Fruit fly (Drosophila melanogaster) whole organism, pupa: ENCODE results near the gene beta'COP.

Experiments used
- CG10348 ChIP-seq: fragments of 200-800 bp; sonication (Bioruptor generic); IDR thresholded peaks from 2 replicates; pipeline ENCODE4 v1.3.6; 2022; ENCODE audit warnings: missing biosample characterization, missing genetic modification characterization
- CG12605 ChIP-seq: fragments of 200-800 bp; sonication (Bioruptor generic); IDR thresholded peaks from 2 replicates; pipeline ENCODE4 v1.3.6; 2022; ENCODE audit warnings: missing biosample characterization, missing genetic modification characterization
- CG13204 ChIP-seq: fragments of 200-800 bp; sonication (Bioruptor generic); optimal IDR thresholded peaks from 2 replicates; lab custom pipeline; 2018; ENCODE audit warnings: missing biosample characterization, mild to moderate bottlenecking, missing genetic modification characterization, moderate library complexity
- CG14655 ChIP-seq: fragments of 200-800 bp; sonication (Bioruptor generic); optimal IDR thresholded peaks from 3 replicates; lab custom pipeline; 2017; ENCODE audit warnings: mild to moderate bottlenecking, missing biosample characterization, missing genetic modification reagents, missing genetic modification characterization
- CG15710 ChIP-seq: fragments of 200-800 bp; sonication (Bioruptor generic); optimal IDR thresholded peaks from 2 replicates; lab custom pipeline; 2018; ENCODE audit warnings: missing biosample characterization, mild to moderate bottlenecking, missing genetic modification characterization, moderate library complexity
- CG17806 ChIP-seq: fragments of 200-800 bp; sonication (Bioruptor generic); optimal IDR thresholded peaks from 2 replicates; lab custom pipeline; 2018; ENCODE audit warnings: missing biosample characterization, mild to moderate bottlenecking, missing genetic modification characterization, moderate library complexity
- CG32121 ChIP-seq: fragments of 200-800 bp; sonication (Bioruptor generic); IDR thresholded peaks from 2 replicates; pipeline ENCODE4 v1.3.6; 2022; ENCODE audit warnings: missing biosample characterization, missing genetic modification characterization
- CG34367 ChIP-seq: fragments of 200-800 bp; sonication (Bioruptor generic); optimal IDR thresholded peaks from 2 replicates; lab custom pipeline; 2018; ENCODE audit warnings: missing biosample characterization, mild to moderate bottlenecking, missing genetic modification characterization
- CG4496 ChIP-seq: fragments of 200-800 bp; sonication (Bioruptor generic); IDR thresholded peaks from 3 replicates; pipeline ENCODE4 v1.3.6; 2022; ENCODE audit warnings: missing biosample characterization, missing genetic modification characterization
- CG8159 ChIP-seq: fragments of 200-800 bp; sonication (Bioruptor generic); optimal IDR thresholded peaks from 3 replicates; lab custom pipeline; 2018; ENCODE audit warnings: missing biosample characterization, mild to moderate bottlenecking, missing genetic modification characterization, moderate library complexity
- CG8301 ChIP-seq: fragments of 200-800 bp; sonication (Bioruptor generic); optimal IDR thresholded peaks from 2 replicates; lab custom pipeline; 2018; ENCODE audit warnings: missing biosample characterization, mild to moderate bottlenecking, missing genetic modification characterization
- CG9948 ChIP-seq: fragments of 200-800 bp; sonication (Bioruptor generic); optimal IDR thresholded peaks from 2 replicates; lab custom pipeline; 2018; ENCODE audit warnings: missing biosample characterization, mild to moderate bottlenecking, missing genetic modification characterization, moderate library complexity
- D1 ChIP-seq: fragments of 200-800 bp; sonication (Bioruptor generic); optimal IDR thresholded peaks from 2 replicates; lab custom pipeline; 2018; ENCODE audit warnings: missing biosample characterization, mild to moderate bottlenecking, missing genetic modification characterization, moderate library complexity
- EcR ChIP-seq: fragments of 200-800 bp; sonication (Bioruptor generic); optimal IDR thresholded peaks from 3 replicates; lab custom pipeline; 2019; ENCODE audit warnings: missing biosample characterization, missing genetic modification characterization, mild to moderate bottlenecking, moderate library complexity, missing genetic modification reagents
- Ets98B ChIP-seq: fragments of 200-800 bp; sonication (Bioruptor generic); IDR thresholded peaks from 2 replicates; pipeline ENCODE4 v1.3.6; 2022; ENCODE audit warnings: missing biosample characterization, missing genetic modification characterization
- Pif1A ChIP-seq: fragments of 200-800 bp; sonication (Bioruptor generic); optimal IDR thresholded peaks from 3 replicates; lab custom pipeline; 2016; ENCODE audit warnings: missing biosample characterization, missing genetic modification characterization
- Pif1B ChIP-seq: fragments of 200-800 bp; sonication (Bioruptor generic); optimal IDR thresholded peaks from 3 replicates; lab custom pipeline; 2016; ENCODE audit warnings: missing biosample characterization, missing genetic modification characterization
- Snoo ChIP-seq: fragments of 200-800 bp; sonication (Bioruptor generic); optimal IDR thresholded peaks from 3 replicates; lab custom pipeline; 2017; ENCODE audit warnings: missing biosample characterization, mild to moderate bottlenecking, missing genetic modification characterization, inconsistent platforms
- fd96Ca ChIP-seq: fragments of 200-800 bp; sonication (Bioruptor generic); IDR thresholded peaks from 3 replicates; pipeline ENCODE4 v1.3.6; 2022; ENCODE audit warnings: missing biosample characterization, missing genetic modification characterization
- gl ChIP-seq: fragments of 200-800 bp; sonication (Bioruptor generic); optimal IDR thresholded peaks from 2 replicates; lab custom pipeline; 2018; ENCODE audit warnings: missing biosample characterization, mild to moderate bottlenecking, missing genetic modification characterization
- rn ChIP-seq: fragments of 200-800 bp; sonication (Bioruptor generic); IDR thresholded peaks from 2 replicates; pipeline ENCODE4 v1.3.6; 2022; ENCODE audit warnings: missing biosample characterization, missing genetic modification characterization

Gene beta'COP

DNA sequence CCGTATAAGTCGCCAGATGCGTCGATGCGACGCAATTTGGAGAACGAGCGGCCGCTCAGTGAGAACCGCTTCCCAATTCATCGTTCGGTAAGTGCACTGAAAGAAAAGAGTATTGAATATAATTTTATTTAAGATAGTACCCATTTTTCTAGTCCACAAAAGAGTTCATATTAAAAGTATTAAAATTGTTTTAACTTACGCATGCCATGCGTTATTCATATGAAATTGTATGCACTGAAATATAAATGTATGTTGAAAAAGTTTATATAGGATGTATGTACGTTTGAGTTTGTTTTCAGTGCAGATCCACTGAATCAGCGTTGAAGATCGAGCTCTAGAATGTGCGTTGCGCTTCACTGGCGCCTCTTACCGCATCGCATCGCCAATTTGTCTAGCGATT lies 20.9 kb downstream of the beta'COP start:
- 0 out of 3 replicates have a peak, but pooled peaks have one; percentile 29 for TF ChIP-seq CG4496 (GFP tag; lab: Robert Waterston, UW)
- TF ChIP-seq CG8301 (tag; lab: Kevin White, UChicago) = peak; percentile 35
- peak; percentile 27 for TF ChIP-seq Pif1A (GFP tag; lab: Kevin White, UChicago)
- TF ChIP-seq fd96Ca (GFP tag; lab: Robert Waterston, UW) = no peak
- peak; percentile 41 for TF ChIP-seq CG14655 (GFP tag; lab: Kevin White, UChicago)
- no peak for TF ChIP-seq Pif1B (GFP tag; lab: Kevin White, UChicago)
- TF ChIP-seq CG9948 (tag; lab: Kevin White, UChicago) = peak; percentile 2
- TF ChIP-seq CG32121 = 0 out of 2 replicates have a peak, but pooled peaks have one; percentile 26

DNA sequence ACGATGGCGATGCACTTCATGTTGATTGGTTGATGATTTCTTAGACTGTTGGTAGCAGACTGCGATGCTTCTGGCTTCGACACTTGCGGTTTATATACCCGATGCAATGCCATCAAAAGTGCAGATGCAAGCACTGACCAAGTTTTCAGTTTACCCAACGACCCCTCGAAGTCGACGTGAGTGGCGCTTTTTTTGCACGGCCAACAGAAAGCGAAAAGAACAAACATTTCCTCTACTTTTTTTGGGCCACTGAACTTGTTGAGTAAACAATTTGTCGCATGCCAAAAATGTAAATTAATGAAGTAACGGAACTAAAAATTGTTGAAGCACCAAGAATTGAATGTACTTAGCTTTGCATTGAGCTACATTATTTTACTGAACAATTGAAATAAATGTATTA lies 32.9 kb downstream of the beta'COP start, which contains the start of gene Vm34Ca:
Gene Vm34Ca (minus strand): TSS at position 66 of the 400 bp plus-strand sequence.
- TF ChIP-seq CG34367 (no peak), CG10348 (no peak), D1 (no peak)

DNA sequence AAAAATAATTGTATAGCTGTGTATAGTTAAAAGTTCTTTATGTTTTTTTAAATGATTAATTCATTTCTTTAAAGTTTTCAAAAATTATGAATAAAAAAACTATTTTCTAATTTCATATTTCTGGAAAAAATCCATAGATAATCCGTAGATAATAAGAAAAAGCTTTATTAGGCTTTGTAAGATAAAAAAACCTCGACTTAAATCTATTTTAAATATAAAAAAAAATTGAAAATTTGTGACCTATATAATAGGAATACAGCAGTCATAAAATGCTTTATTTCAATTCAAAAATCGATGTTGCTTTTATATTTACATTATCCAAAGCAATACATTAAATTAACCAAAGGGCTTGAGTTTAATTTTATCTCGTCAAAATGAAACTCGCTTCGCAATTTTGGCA lies 33.5 kb downstream of the beta'COP start, which contains the start of gene Flad2:
Gene Flad2 (plus strand): TSS at position 301 of the 400 bp plus-strand sequence.
- no peak for TF ChIP-seq CG34367
- TF ChIP-seq Snoo (tag; lab: Kevin White, UChicago) = no peak
- TF ChIP-seq CG13204 (GFP tag; lab: Kevin White, UChicago) = no peak
- TF ChIP-seq CG8159 = no peak
- TF ChIP-seq CG15710 (tag; lab: Kevin White, UChicago) = no peak
- TF ChIP-seq CG10348 = no peak
- no peak for TF ChIP-seq rn (GFP tag; lab: Robert Waterston, UW)
- no peak for TF ChIP-seq CG17806
- no peak for TF ChIP-seq Ets98B (GFP tag; lab: Robert Waterston, UW)
- TF ChIP-seq D1 = no peak
- TF ChIP-seq fd96Ca (GFP tag; lab: Robert Waterston, UW) = no peak
- no peak for TF ChIP-seq CG4496 (GFP tag; lab: Robert Waterston, UW)
- TF ChIP-seq CG8301 (tag; lab: Kevin White, UChicago) = no peak
- no peak for TF ChIP-seq Pif1A (GFP tag; lab: Kevin White, UChicago)
- TF ChIP-seq CG14655 (GFP tag; lab: Kevin White, UChicago) = no peak
- TF ChIP-seq CG9948 (tag; lab: Kevin White, UChicago) = no peak
- TF ChIP-seq EcR (GFP tag; lab: Kevin White, UChicago) = no peak

DNA sequence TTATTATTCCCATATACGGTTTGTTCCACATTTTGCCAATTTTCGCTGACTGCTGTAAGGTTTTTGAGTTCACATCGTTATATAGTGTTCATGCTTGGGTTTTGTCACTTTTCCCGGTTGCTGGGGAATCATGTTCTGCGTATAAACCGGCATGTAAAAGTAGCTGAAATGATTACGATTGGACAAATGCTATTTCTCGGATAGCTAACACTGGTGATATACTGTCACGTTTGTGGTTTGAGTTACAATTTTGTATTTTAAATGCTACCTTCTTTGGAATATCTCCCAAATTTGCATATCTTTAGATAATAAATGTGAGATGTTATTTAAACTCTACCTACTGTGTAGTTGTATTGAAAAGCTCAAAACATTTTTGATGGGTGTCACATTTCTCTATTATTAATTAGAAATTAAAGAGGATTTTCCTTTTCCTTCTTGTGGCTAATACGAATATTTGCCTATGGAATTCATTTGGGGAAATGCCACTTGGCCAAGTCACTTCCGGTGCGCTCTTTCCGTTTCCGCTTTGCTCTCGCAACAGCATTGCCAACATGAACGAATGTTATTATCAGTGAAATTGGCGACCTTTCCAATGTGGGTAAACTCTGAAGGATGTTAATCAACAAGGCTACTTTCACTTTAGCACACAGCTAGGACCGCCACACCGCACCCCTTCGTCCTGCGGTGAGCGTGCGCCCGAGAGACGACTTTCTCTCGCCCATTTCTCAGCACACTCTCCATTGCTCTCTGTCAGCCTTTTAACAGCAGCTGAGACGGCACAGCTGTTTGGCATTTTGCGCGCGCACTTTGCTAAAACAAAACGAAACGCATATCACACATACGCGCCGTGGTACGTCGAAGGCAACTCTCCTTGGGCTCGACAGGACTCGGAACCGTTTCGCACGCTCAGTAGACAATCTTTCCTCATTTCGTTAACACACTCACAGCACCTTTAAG lies 36.1 kb downstream of the beta'COP start, which contains the start of the genes CG16956, CG42784 and CG43850:
Gene CG16956 (minus strand): TSS at position 51 of the 957 bp plus-strand sequence.
Gene CG42784 (plus strand): TSS at position 907 of the 957 bp plus-strand sequence.
Gene CG43850 (plus strand): TSS at position 907 of the 957 bp plus-strand sequence.
- 0 out of 3 replicates have a peak, but pooled peaks have one; percentile 13 for TF ChIP-seq CG4496 (GFP tag; lab: Robert Waterston, UW)
- TF ChIP-seq CG12605 = 0 out of 2 replicates have a peak, but pooled peaks have one; percentile 12
- TF ChIP-seq CG14655 (GFP tag; lab: Kevin White, UChicago) = peak; percentile 10
- no peak for TF ChIP-seq rn (GFP tag; lab: Robert Waterston, UW)
- TF ChIP-seq CG10348 = no peak
- no peak for TF ChIP-seq Pif1B (GFP tag; lab: Kevin White, UChicago)
- TF ChIP-seq gl (tag; lab: Kevin White, UChicago) = no peak
- TF ChIP-seq fd96Ca (GFP tag; lab: Robert Waterston, UW) = no peak
- TF ChIP-seq Snoo (tag; lab: Kevin White, UChicago) = no peak
- TF ChIP-seq CG15710 (tag; lab: Kevin White, UChicago) = no peak
- peak; percentile 28 for TF ChIP-seq Pif1A (GFP tag; lab: Kevin White, UChicago)
- no peak for TF ChIP-seq D1
- TF ChIP-seq CG17806 = no peak
- TF ChIP-seq, all 21 proteins: peak for 4

DNA sequence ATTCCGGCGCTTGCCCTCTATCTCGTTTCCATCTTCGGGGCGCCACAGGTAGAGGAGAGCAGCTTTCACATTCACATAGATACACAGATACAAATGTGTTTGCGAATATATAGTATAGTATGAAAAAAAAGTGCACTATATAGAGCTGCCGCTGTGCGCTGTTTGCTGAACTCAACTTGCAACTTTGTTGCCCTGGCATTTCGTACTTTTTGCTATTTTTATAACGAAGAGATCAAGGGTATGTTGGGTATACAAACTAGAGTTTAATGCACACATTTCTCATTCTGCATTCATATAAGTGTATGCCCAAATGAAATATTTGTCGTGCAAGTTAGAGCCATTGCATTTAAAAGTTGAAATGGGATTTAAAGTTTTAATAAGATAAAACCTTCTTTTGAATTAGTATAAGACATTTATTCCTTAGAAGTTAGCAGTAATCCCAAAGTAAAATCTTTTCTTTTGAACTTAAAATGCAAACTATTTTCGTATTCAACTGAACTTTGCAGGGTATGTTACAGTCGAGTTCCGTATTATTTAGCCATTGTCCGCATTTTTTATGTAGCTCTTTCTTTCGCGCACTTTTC lies 52.3 kb downstream of the beta'COP start:
- TF ChIP-seq fd96Ca (GFP tag; lab: Robert Waterston, UW) = no peak
- no peak for TF ChIP-seq Snoo (tag; lab: Kevin White, UChicago)
- peak; percentile 28; the same call in 1 of the 2 replicates for TF ChIP-seq CG32121
- TF ChIP-seq CG14655 (GFP tag; lab: Kevin White, UChicago) = peak; percentile 43
- peak; percentile 36 for TF ChIP-seq CG8159
- peak; percentile 8 for TF ChIP-seq Pif1A (GFP tag; lab: Kevin White, UChicago)
